Worm (Caenorhabditis elegans) whole organism, L1 larva: Measurements from ENCODE around the gene C01G5.5.

Source experiments
- C04F5.9 ChIP-seq: sonication (generic microtip); optimal IDR thresholded peaks from 2 replicates; lab custom pipeline; 2016; ENCODE audit warnings: missing genetic modification characterization, missing compliant biosample characterization
- C34B4.2 ChIP-seq: sonication (generic microtip); optimal IDR thresholded peaks from 2 replicates; lab custom pipeline; 2017; ENCODE audit warnings: mild to moderate bottlenecking, missing genetic modification characterization, missing compliant biosample characterization
- F16B12.6 ChIP-seq: fragments of 150-350 bp; optimal IDR thresholded peaks from 2 replicates; lab custom pipeline; 2014; ENCODE audit warnings: missing biosample characterization, missing genetic modification characterization
- Y116A8C.19 ChIP-seq: sonication (generic microtip); optimal IDR thresholded peaks from 2 replicates; lab custom pipeline; 2016; ENCODE audit warnings: missing compliant biosample characterization, missing genetic modification characterization, borderline replicate concordance
- aha-1 ChIP-seq: fragments of 150-350 bp; optimal IDR thresholded peaks from 2 replicates; lab custom pipeline; 2014; ENCODE audit warnings: missing biosample characterization, missing genetic modification characterization
- alr-1 ChIP-seq: fragments of 200-800 bp; sonication (Bioruptor generic); optimal IDR thresholded peaks from 2 replicates; lab custom pipeline; 2018; ENCODE audit warnings: borderline replicate concordance, mild to moderate bottlenecking, missing genetic modification characterization, missing compliant biosample characterization
- aly-2 ChIP-seq: fragments of 150-350 bp; optimal IDR thresholded peaks from 2 replicates; lab custom pipeline; 2014; ENCODE audit warnings: missing biosample characterization, missing genetic modification characterization
- ama-1 ChIP-seq: fragments of 150-350 bp; optimal IDR thresholded peaks from 2 replicates; lab custom pipeline; 2014
- blmp-1 ChIP-seq: fragments of 150-350 bp; optimal IDR thresholded peaks from 2 replicates; lab custom pipeline; 2014; ENCODE audit warnings: missing biosample characterization, missing genetic modification characterization
- ceh-63 ChIP-seq: fragments of 200-800 bp; sonication (Bioruptor generic); optimal IDR thresholded peaks from 2 replicates; lab custom pipeline; 2018; ENCODE audit warnings: mild to moderate bottlenecking, missing genetic modification characterization, missing compliant biosample characterization
- ceh-82 ChIP-seq, 3 experiments: fragments of 150-350 bp in 1 of 3; sonication (generic microtip) in 2 of 3; optimal IDR thresholded peaks; 2 replicates each; lab custom pipeline; 2014 to 2017; ENCODE audit warnings: missing biosample characterization in 3 of 3, missing genetic modification characterization in 3 of 3
- ces-1 ChIP-seq: fragments of 150-350 bp; optimal IDR thresholded peaks from 2 replicates; lab custom pipeline; 2014; ENCODE audit warnings: missing biosample characterization, missing genetic modification reagents, missing genetic modification characterization
- dpl-1 ChIP-seq, 3 experiments: fragments of 150-350 bp in 2 of 3; sonication (generic microtip) in 1 of 3; optimal IDR thresholded peaks; 2 replicates each; lab custom pipeline; 2014 to 2017; ENCODE audit warnings: missing biosample characterization in 3 of 3, missing genetic modification characterization in 3 of 3, missing genetic modification reagents in 3 of 3
- efl-1 ChIP-seq, 4 experiments: fragments of 150-350 bp; optimal IDR thresholded peaks in 3 of 4; peaks in 1 of 4; 1 replicate in 1 of 4; 2 replicates in 3 of 4; lab custom pipeline; 2014; ENCODE audit warnings: missing biosample characterization in 2 of 4, missing genetic modification characterization in 2 of 4, missing genetic modification reagents in 2 of 4
- egl-13 ChIP-seq: sonication (generic microtip); optimal IDR thresholded peaks from 2 replicates; lab custom pipeline; 2016; ENCODE audit warnings: missing genotype, missing genetic modification reagents, missing genetic modification characterization, missing compliant biosample characterization
- elt-2 ChIP-seq: sonication (generic microtip); optimal IDR thresholded peaks from 2 replicates; lab custom pipeline; 2016; ENCODE audit warnings: missing genetic modification characterization, mild to moderate bottlenecking, inconsistent platforms, missing compliant biosample characterization, missing genetic modification reagents
- ets-5 ChIP-seq: fragments of 200-800 bp; sonication (Bioruptor generic); IDR thresholded peaks from 2 replicates; pipeline ENCODE4 v1.3.6; 2022; ENCODE audit warnings: missing genetic modification characterization, missing compliant biosample characterization
- fkh-8 ChIP-seq: sonication (generic microtip); optimal IDR thresholded peaks from 2 replicates; lab custom pipeline; 2016; ENCODE audit warnings: mild to moderate bottlenecking, missing genetic modification characterization, missing compliant biosample characterization
- fos-1 ChIP-seq: fragments of 150-350 bp; optimal IDR thresholded peaks from 2 replicates; lab custom pipeline; 2014; ENCODE audit warnings: missing biosample characterization, missing genetic modification characterization
- hlh-17 ChIP-seq: fragments of 200-800 bp; sonication (Bioruptor generic); optimal IDR thresholded peaks from 2 replicates; lab custom pipeline; 2018; ENCODE audit warnings: missing genetic modification characterization, mild to moderate bottlenecking, missing compliant biosample characterization, moderate library complexity, borderline replicate concordance
- hlh-4 ChIP-seq: sonication (generic microtip); optimal IDR thresholded peaks from 2 replicates; lab custom pipeline; 2016; ENCODE audit warnings: mild to moderate bottlenecking, missing genetic modification characterization, missing compliant biosample characterization
- hpl-2 ChIP-seq: fragments of 150-350 bp; optimal IDR thresholded peaks from 2 replicates; lab custom pipeline; 2014; ENCODE audit warnings: missing biosample characterization, missing genetic modification reagents, missing genetic modification characterization
- irx-1 ChIP-seq: sonication (generic microtip); optimal IDR thresholded peaks from 2 replicates; lab custom pipeline; 2016; ENCODE audit warnings: missing genetic modification characterization, missing compliant biosample characterization
- isw-1 ChIP-seq: fragments of 200-800 bp; sonication (Bioruptor generic); IDR thresholded peaks from 2 replicates; pipeline ENCODE4 v1.3.6; 2022; ENCODE audit warnings: missing genetic modification characterization, missing compliant biosample characterization
- jun-1 ChIP-seq: fragments of 150-350 bp; optimal IDR thresholded peaks from 2 replicates; lab custom pipeline; 2014; ENCODE audit warnings: missing biosample characterization, missing genetic modification reagents, missing genetic modification characterization
- lin-13 ChIP-seq: fragments of 150-350 bp; optimal IDR thresholded peaks from 2 replicates; lab custom pipeline; 2014; ENCODE audit warnings: missing biosample characterization, missing genetic modification reagents, missing genetic modification characterization
- lin-39 ChIP-seq: fragments of 150-350 bp; optimal IDR thresholded peaks from 2 replicates; lab custom pipeline; 2014; ENCODE audit warnings: missing biosample characterization, missing genetic modification reagents, missing genetic modification characterization
- lir-3 ChIP-seq: sonication (generic microtip); optimal IDR thresholded peaks from 2 replicates; lab custom pipeline; 2016; ENCODE audit warnings: mild to moderate bottlenecking, missing genetic modification characterization, moderate library complexity, missing compliant biosample characterization; ENCODE audit not compliant: poor library complexity
- lsy-2 ChIP-seq, 2 experiments: fragments of 150-350 bp; optimal IDR thresholded peaks; 2 replicates each; lab custom pipeline; 2014; ENCODE audit warnings: missing biosample characterization in 2 of 2, missing genetic modification characterization in 2 of 2
- mab-9 ChIP-seq: fragments of 200-800 bp; sonication (Bioruptor generic); IDR thresholded peaks from 2 replicates; pipeline ENCODE4 v1.3.6; 2022; ENCODE audit warnings: missing genetic modification reagents, missing genetic modification characterization, missing compliant biosample characterization
- mdl-1 ChIP-seq, 2 experiments: fragments of 150-350 bp; optimal IDR thresholded peaks; 2 replicates each; lab custom pipeline; 2014 to 2017; ENCODE audit warnings: missing biosample characterization in 2 of 2, missing genetic modification characterization in 2 of 2, inconsistent platforms in 1 of 2
- mep-1 ChIP-seq: fragments of 150-350 bp; optimal IDR thresholded peaks from 2 replicates; lab custom pipeline; 2014; ENCODE audit warnings: missing biosample characterization, missing genetic modification characterization
- nhr-11 ChIP-seq: fragments of 150-350 bp; optimal IDR thresholded peaks from 2 replicates; lab custom pipeline; 2014; ENCODE audit warnings: missing biosample characterization, missing genetic modification characterization
- nhr-12 ChIP-seq: sonication (generic microtip); optimal IDR thresholded peaks from 2 replicates; lab custom pipeline; 2017; ENCODE audit warnings: missing biosample characterization, missing genetic modification characterization
- nhr-47 ChIP-seq: sonication (generic microtip); optimal IDR thresholded peaks from 2 replicates; lab custom pipeline; 2016; ENCODE audit warnings: mild to moderate bottlenecking, missing genetic modification characterization, moderate library complexity, missing compliant biosample characterization
- nhr-77 ChIP-seq: fragments of 150-350 bp; optimal IDR thresholded peaks from 2 replicates; lab custom pipeline; 2014; ENCODE audit warnings: missing biosample characterization, missing genetic modification characterization
- nhr-90 ChIP-seq: sonication (generic microtip); optimal IDR thresholded peaks from 2 replicates; lab custom pipeline; 2016; ENCODE audit warnings: mild to moderate bottlenecking, missing genetic modification characterization, missing compliant biosample characterization; ENCODE audit not compliant: poor library complexity
- pag-3 ChIP-seq: sonication (generic microtip); optimal IDR thresholded peaks from 2 replicates; lab custom pipeline; 2017; ENCODE audit warnings: missing genetic modification characterization, mild to moderate bottlenecking, missing compliant biosample characterization, antibody characterized with exemption, borderline replicate concordance; ENCODE audit not compliant: insufficient read depth
- pax-3 ChIP-seq: fragments of 200-800 bp; sonication (Bioruptor generic); optimal IDR thresholded peaks from 2 replicates; lab custom pipeline; 2018; ENCODE audit warnings: mild to moderate bottlenecking, missing genetic modification characterization, moderate library complexity, missing compliant biosample characterization
- sox-4 ChIP-seq: sonication (generic microtip); optimal IDR thresholded peaks from 2 replicates; lab custom pipeline; 2016; ENCODE audit warnings: missing genetic modification characterization, missing compliant biosample characterization
- sup-37 ChIP-seq: fragments of 200-800 bp; sonication (Bioruptor generic); optimal IDR thresholded peaks from 2 replicates; lab custom pipeline; 2018; ENCODE audit warnings: mild to moderate bottlenecking, missing genetic modification characterization, missing compliant biosample characterization
- swsn-7 ChIP-seq: sonication (generic microtip); optimal IDR thresholded peaks from 2 replicates; lab custom pipeline; 2016; ENCODE audit warnings: missing genetic modification characterization, missing compliant biosample characterization
- tbx-2 ChIP-seq: sonication (generic microtip); optimal IDR thresholded peaks from 2 replicates; lab custom pipeline; 2016; ENCODE audit warnings: missing genetic modification characterization, missing compliant biosample characterization
- tlp-1 ChIP-seq: fragments of 150-350 bp; optimal IDR thresholded peaks from 2 replicates; lab custom pipeline; 2014; ENCODE audit warnings: missing biosample characterization, missing genetic modification characterization
- unc-130 ChIP-seq: fragments of 150-350 bp; optimal IDR thresholded peaks from 2 replicates; lab custom pipeline; 2017; ENCODE audit warnings: missing biosample characterization, missing genetic modification characterization, inconsistent platforms
- unc-30 ChIP-seq: sonication (generic microtip); optimal IDR thresholded peaks from 2 replicates; lab custom pipeline; 2017; ENCODE audit warnings: missing biosample characterization, missing genetic modification characterization

The C01G5.5 gene

ce11 chrIV:6555388-6556330, 31.2 kb downstream of the C01G5.5 start, which contains the start of gene paqr-1 (continued):
- TF ChIP-seq pax-3 (tag; lab: Kevin White, UChicago) (no peak), pag-3 (tag; lab: Kevin White, UChicago) (no peak)

ce11 chrIV:6556624-6557368, 32.4 kb downstream of the C01G5.5 start, which contains the start of gene try-3:
try-3 (plus strand) TSS chrIV:6557155.
- TF ChIP-seq aly-2 (no peak), isw-1 (GFP tag; lab: Robert Waterston, UW) (peak; percentile 30), nhr-77 (tag; lab: Kevin White, UChicago) (peak; percentile 62), fkh-8 (tag; lab: Kevin White, UChicago) (peak; percentile 82), dpl-1 (GFP tag; optimal IDR thresholded peaks at IDR 0.05; lab: Kevin White, UChicago) (peak; percentile 46 to 59 (median 48)), nhr-90 (tag; lab: Kevin White, UChicago) (peak; percentile 59), nhr-11 (tag; lab: Kevin White, UChicago) (no peak), tlp-1 (tag; lab: Kevin White, UChicago) (no peak), ets-5 (GFP tag; lab: Robert Waterston, UW) (no peak), hlh-17 (GFP tag; lab: Kevin White, UChicago) (no peak), sox-4 (tag; lab: Kevin White, UChicago) (no peak), ces-1 (GFP tag; lab: Kevin White, UChicago) (no peak), lsy-2 (tag; optimal IDR thresholded peaks at IDR 0.05; lab: Kevin White, UChicago) (peak; percentile 60 to 72), lin-39 (tag; lab: Kevin White, UChicago) (no peak), pag-3 (tag; lab: Kevin White, UChicago) (no peak), mdl-1 (tag; optimal IDR thresholded peaks at IDR 0.05; lab: Kevin White, UChicago) (peak in 1 of 2 experiments; percentile 40), Y116A8C.19 (tag; lab: Kevin White, UChicago) (no peak), ama-1 (lab: Kevin White, UChicago) (no peak), sup-37 (no peak), jun-1 (tag; lab: Kevin White, UChicago) (no peak), lin-13 (peak; percentile 73), mab-9 (GFP tag; lab: Robert Waterston, UW) (peak; percentile 37; the same call in 1 of the 2 replicates), elt-2 (tag; lab: Kevin White, UChicago) (peak; percentile 5), unc-130 (tag; lab: Kevin White, UChicago) (peak; percentile 51), unc-30 (tag; lab: Kevin White, UChicago) (no peak), hpl-2 (GFP tag; lab: Kevin White, UChicago) (no peak), ceh-63 (GFP tag; lab: Kevin White, UChicago) (no peak), fos-1 (tag; lab: Kevin White, UChicago) (no peak), lir-3 (tag; lab: Kevin White, UChicago) (peak; percentile 54), hlh-4 (tag; lab: Kevin White, UChicago) (no peak), mep-1 (tag; lab: Kevin White, UChicago) (peak; percentile 63), C34B4.2 (tag; lab: Kevin White, UChicago) (no peak), aha-1 (tag; lab: Kevin White, UChicago) (no peak), egl-13 (peak; percentile 66), efl-1 (optimal IDR thresholded peaks at IDR 0.05; lab: Kevin White, UChicago) (peak; percentile 60 to 72), efl-1 (GFP tag; optimal IDR thresholded peaks at IDR 0.05 in 1 of 2; lab: Kevin White, UChicago) (peak; percentile 56 to 95), blmp-1 (tag; lab: Kevin White, UChicago) (no peak), ceh-82 (tag; optimal IDR thresholded peaks at IDR 0.05; lab: Kevin White, UChicago) (peak; percentile 30 to 70 (median 35)), nhr-12 (tag; lab: Kevin White, UChicago) (no peak), nhr-47 (tag; lab: Kevin White, UChicago) (peak; percentile 75), C04F5.9 (tag; lab: Kevin White, UChicago) (no peak), swsn-7 (tag; lab: Kevin White, UChicago) (peak; percentile 74), F16B12.6 (tag; lab: Kevin White, UChicago) (peak; percentile 2), irx-1 (peak; percentile 35), alr-1 (tag; lab: Kevin White, UChicago) (no peak), tbx-2 (tag; lab: Kevin White, UChicago) (peak; percentile 64)
